Worm (Caenorhabditis elegans): ENCODE measurements around the gene Y53F4B.27.

DNA sequence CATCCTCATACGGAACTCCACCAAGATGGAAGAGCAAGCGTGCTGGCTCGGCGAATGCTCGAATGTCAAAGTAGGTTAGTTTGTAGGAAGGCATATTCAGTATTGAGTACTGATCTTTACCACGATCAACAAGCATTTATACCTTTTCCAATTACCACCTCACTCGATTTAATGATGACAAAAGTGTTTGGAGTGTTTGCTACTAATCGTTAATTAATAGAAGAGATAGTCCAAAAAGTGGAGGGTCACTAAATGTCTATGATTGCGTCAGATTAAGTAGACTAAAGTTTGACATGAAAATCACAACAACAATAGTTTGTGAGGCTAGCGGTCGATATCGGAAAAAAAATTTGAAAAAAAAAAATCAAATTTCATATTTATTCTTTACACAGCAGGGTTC, 37.4 kb downstream of the Y53F4B.27 start, which contains the start of gene gst-34:
- TF ChIP-seq nhr-25 (tag; optimal IDR thresholded peaks at IDR 0.05) (no peak), unc-39 (tag; optimal IDR thresholded peaks at IDR 0.05) (no peak), aly-2 (tag; optimal IDR thresholded peaks at IDR 0.05) (no peak), unc-62 (GFP tag; optimal IDR thresholded peaks at IDR 0.05) (no peak), ceh-82 (tag; optimal IDR thresholded peaks at IDR 0.05) (no peak), elt-3 (tag; optimal IDR thresholded peaks at IDR 0.05) (no peak), nhr-12 (tag; optimal IDR thresholded peaks at IDR 0.05) (no peak), blmp-1 (tag; optimal IDR thresholded peaks at IDR 0.05; ENCODE audit: insufficient read depth) (no peak), ama-1 (optimal IDR thresholded peaks at IDR 0.05) (no peak), sem-4 (tag; optimal IDR thresholded peaks at IDR 0.05) (no peak)

Measured in whole organism, L2 larva.